Worm (Caenorhabditis elegans) whole organism, L4 larva: ENCODE results near the gene C01G10.7.
A peak's percentile ranks its signal among the peaks of the same experiment; 100 is the strongest.

Source experiments
- F26F4.8 ChIP-seq: fragments of 200-800 bp; sonication (Bioruptor generic); conservative IDR thresholded peaks from 2 replicates; pipeline ENCODE4 v1.3.6; 2022; ENCODE audit warnings: missing genetic modification characterization, missing compliant biosample characterization
- F44E2.7 ChIP-seq: fragments of 200-800 bp; sonication (Bioruptor generic); IDR thresholded peaks from 2 replicates; pipeline ENCODE4 v2.1.2; 2022; ENCODE audit warnings: missing genetic modification characterization, missing compliant biosample characterization
- F49E8.2 ChIP-seq: sonication (generic microtip); optimal IDR thresholded peaks from 2 replicates; lab custom pipeline; 2016; ENCODE audit warnings: missing compliant biosample characterization, mild to moderate bottlenecking, missing genetic modification characterization, borderline replicate concordance
- ZK546.5 ChIP-seq, 2 experiments: sonication (generic microtip); optimal IDR thresholded peaks; 2 replicates each; lab custom pipeline; 2017; ENCODE audit warnings: missing biosample characterization in 2 of 2, missing genetic modification characterization in 2 of 2
- aha-1 ChIP-seq: fragments of 150-350 bp; peaks from one replicate; lab custom pipeline; 2014; ENCODE audit warnings: missing biosample characterization, missing genetic modification characterization
- attf-4 ChIP-seq: sonication (generic microtip); optimal IDR thresholded peaks from 3 replicates; lab custom pipeline; 2017; ENCODE audit warnings: missing biosample characterization, missing genetic modification characterization
- ceh-20 ChIP-seq: fragments of 200-800 bp; sonication (Bioruptor generic); IDR thresholded peaks from 2 replicates; pipeline ENCODE4 v1.3.6; 2022; ENCODE audit warnings: missing genetic modification reagents, missing genetic modification characterization, missing compliant biosample characterization
- ceh-28 ChIP-seq: fragments of 150-350 bp; optimal IDR thresholded peaks from 2 replicates; lab custom pipeline; 2014; ENCODE audit warnings: missing biosample characterization, missing genetic modification reagents, missing genetic modification characterization
- ceh-62 ChIP-seq: sonication (generic microtip); optimal IDR thresholded peaks from 2 replicates; lab custom pipeline; 2017; ENCODE audit warnings: missing biosample characterization, missing genetic modification characterization
- ctbp-1 ChIP-seq: fragments of 200-800 bp; sonication (Bioruptor generic); IDR thresholded peaks from 2 replicates; pipeline ENCODE4 v1.3.6; 2022; ENCODE audit warnings: missing genetic modification reagents, missing genetic modification characterization, missing compliant biosample characterization
- daf-19 ChIP-seq: fragments of 200-800 bp; sonication (Bioruptor generic); conservative IDR thresholded peaks from 2 replicates; pipeline ENCODE4 v1.3.6; 2022; ENCODE audit warnings: missing genetic modification characterization, missing compliant biosample characterization
- daf-8 ChIP-seq: fragments of 200-800 bp; sonication (Bioruptor generic); IDR thresholded peaks from 2 replicates; pipeline ENCODE4 v1.3.6; 2022; ENCODE audit warnings: missing genetic modification characterization, missing compliant biosample characterization
- dmd-8 ChIP-seq: fragments of 200-800 bp; sonication (Bioruptor generic); IDR thresholded peaks from 2 replicates; pipeline ENCODE4 v1.3.6; 2022; ENCODE audit warnings: missing genetic modification characterization, missing compliant biosample characterization
- fkh-10 ChIP-seq: fragments of 150-350 bp; optimal IDR thresholded peaks from 2 replicates; lab custom pipeline; 2014; ENCODE audit warnings: missing biosample characterization, missing genetic modification reagents, missing genetic modification characterization
- fos-1 ChIP-seq: fragments of 150-350 bp; optimal IDR thresholded peaks from 2 replicates; lab custom pipeline; 2014; ENCODE audit warnings: missing biosample characterization, missing genetic modification characterization
- gei-8 ChIP-seq: fragments of 200-800 bp; sonication (Bioruptor generic); optimal IDR thresholded peaks from 2 replicates; lab custom pipeline; 2018; ENCODE audit warnings: mild to moderate bottlenecking, missing genetic modification characterization, missing compliant biosample characterization
- jun-1 ChIP-seq: fragments of 150-350 bp; optimal IDR thresholded peaks from 2 replicates; lab custom pipeline; 2014; ENCODE audit warnings: missing biosample characterization, missing genetic modification reagents, missing genetic modification characterization
- lim-7 ChIP-seq: fragments of 200-800 bp; sonication (Bioruptor generic); IDR thresholded peaks from 2 replicates; pipeline ENCODE4 v1.3.6; 2022; ENCODE audit warnings: missing genetic modification characterization, missing compliant biosample characterization
- lin-38 ChIP-seq: fragments of 200-800 bp; sonication (Bioruptor generic); IDR thresholded peaks from 2 replicates; pipeline ENCODE4 v1.3.6; 2022; ENCODE audit warnings: missing genetic modification reagents, missing genetic modification characterization, missing compliant biosample characterization
- lin-39 ChIP-seq: fragments of 150-350 bp; optimal IDR thresholded peaks from 2 replicates; lab custom pipeline; 2014; ENCODE audit warnings: missing biosample characterization, missing genetic modification reagents, missing genetic modification characterization
- lir-3 ChIP-seq: sonication (generic microtip); optimal IDR thresholded peaks from 2 replicates; lab custom pipeline; 2016; ENCODE audit warnings: mild to moderate bottlenecking, missing genetic modification characterization, missing compliant biosample characterization
- lsy-2 ChIP-seq, 2 experiments: fragments of 150-350 bp in 1 of 2; sonication (generic microtip) in 1 of 2; optimal IDR thresholded peaks; 2 replicates each; lab custom pipeline; 2014 to 2017; ENCODE audit warnings: missing biosample characterization in 2 of 2, missing genetic modification characterization in 2 of 2
- madf-9 ChIP-seq: fragments of 200-800 bp; sonication (Bioruptor generic); conservative IDR thresholded peaks from 2 replicates; pipeline ENCODE4 v1.3.6; 2022; ENCODE audit warnings: missing genetic modification reagents, missing genetic modification characterization, missing compliant biosample characterization
- mes-2 ChIP-seq: sonication (generic microtip); optimal IDR thresholded peaks from 2 replicates; lab custom pipeline; 2016; ENCODE audit warnings: missing genotype, mild to moderate bottlenecking, missing genetic modification characterization, missing compliant biosample characterization; ENCODE audit not compliant: poor library complexity, severe bottlenecking
- mxl-2 ChIP-seq: fragments of 200-800 bp; sonication (Bioruptor generic); conservative IDR thresholded peaks from 2 replicates; pipeline ENCODE4 v1.3.6; 2022; ENCODE audit warnings: missing genetic modification reagents, missing genetic modification characterization, missing compliant biosample characterization
- mxl-3 ChIP-seq: fragments of 200-800 bp; sonication (Bioruptor generic); optimal IDR thresholded peaks from 2 replicates; lab custom pipeline; 2018; ENCODE audit warnings: mild to moderate bottlenecking, missing genetic modification characterization, missing compliant biosample characterization
- nhr-10 ChIP-seq: fragments of 150-350 bp; optimal IDR thresholded peaks from 2 replicates; lab custom pipeline; 2014; ENCODE audit warnings: missing biosample characterization, missing genetic modification characterization
- nhr-48 ChIP-seq: sonication (generic microtip); optimal IDR thresholded peaks from 2 replicates; lab custom pipeline; 2016; ENCODE audit warnings: mild to moderate bottlenecking, missing genetic modification characterization, missing compliant biosample characterization
- pha-4 ChIP-seq, 2 experiments: fragments of 150-350 bp in 1 of 2; fragments of 200-800 bp in 1 of 2; sonication (Bioruptor generic) in 1 of 2; IDR thresholded peaks in 1 of 2; optimal IDR thresholded peaks in 1 of 2; 2 replicates each; pipeline versions ENCODE4 v1.3.6 to Lab custom; 2014 to 2022; ENCODE audit warnings: missing genetic modification characterization in 2 of 2, missing genetic modification reagents in 2 of 2, missing biosample characterization in 1 of 2, missing compliant biosample characterization in 1 of 2
- php-3 ChIP-seq: fragments of 200-800 bp; sonication (Bioruptor generic); IDR thresholded peaks from 2 replicates; pipeline ENCODE4 v1.3.6; 2022; ENCODE audit warnings: missing genetic modification reagents, missing genetic modification characterization, missing compliant biosample characterization
- pqm-1 ChIP-seq: sonication (generic microtip); optimal IDR thresholded peaks from 2 replicates; lab custom pipeline; 2017; ENCODE audit warnings: missing biosample characterization, missing genetic modification characterization
- rbr-2 ChIP-seq: sonication (generic microtip); optimal IDR thresholded peaks from 2 replicates; lab custom pipeline; 2016; ENCODE audit warnings: missing genotype, missing genetic modification characterization, missing compliant biosample characterization
- saeg-2 ChIP-seq: fragments of 200-800 bp; sonication (Bioruptor generic); IDR thresholded peaks from 2 replicates; pipeline ENCODE4 v1.3.6; 2022; ENCODE audit warnings: missing genetic modification reagents, missing genetic modification characterization, missing compliant biosample characterization
- set-16 ChIP-seq: fragments of 200-800 bp; sonication (Bioruptor generic); IDR thresholded peaks from 2 replicates; pipeline ENCODE4 v1.3.6; 2022; ENCODE audit warnings: missing genetic modification reagents, missing genetic modification characterization, missing compliant biosample characterization
- tra-1 ChIP-seq: fragments of 200-800 bp; sonication (Bioruptor generic); IDR thresholded peaks from 2 replicates; pipeline ENCODE4 v1.3.6; 2022; ENCODE audit warnings: missing genetic modification reagents, missing genetic modification characterization, missing compliant biosample characterization
- unc-130 ChIP-seq: sonication (generic microtip); optimal IDR thresholded peaks from 2 replicates; lab custom pipeline; 2016; ENCODE audit warnings: missing genetic modification reagents, missing genetic modification characterization, missing compliant biosample characterization
- zag-1 ChIP-seq: fragments of 150-350 bp; optimal IDR thresholded peaks from 2 replicates; lab custom pipeline; 2014; ENCODE audit warnings: missing biosample characterization, missing genetic modification characterization
- zfp-3 ChIP-seq: fragments of 200-800 bp; sonication (Bioruptor generic); conservative IDR thresholded peaks from 2 replicates; pipeline ENCODE4 v1.3.6; 2022; ENCODE audit warnings: missing genetic modification reagents, missing genetic modification characterization, missing compliant biosample characterization
- zip-2 ChIP-seq: fragments of 150-350 bp; optimal IDR thresholded peaks from 2 replicates; lab custom pipeline; 2014; ENCODE audit warnings: missing biosample characterization, missing genetic modification characterization
- ztf-7 ChIP-seq: fragments of 150-350 bp; optimal IDR thresholded peaks from 2 replicates; lab custom pipeline; 2014; ENCODE audit warnings: missing biosample characterization, missing genetic modification characterization

Gene C01G10.7

DNA sequence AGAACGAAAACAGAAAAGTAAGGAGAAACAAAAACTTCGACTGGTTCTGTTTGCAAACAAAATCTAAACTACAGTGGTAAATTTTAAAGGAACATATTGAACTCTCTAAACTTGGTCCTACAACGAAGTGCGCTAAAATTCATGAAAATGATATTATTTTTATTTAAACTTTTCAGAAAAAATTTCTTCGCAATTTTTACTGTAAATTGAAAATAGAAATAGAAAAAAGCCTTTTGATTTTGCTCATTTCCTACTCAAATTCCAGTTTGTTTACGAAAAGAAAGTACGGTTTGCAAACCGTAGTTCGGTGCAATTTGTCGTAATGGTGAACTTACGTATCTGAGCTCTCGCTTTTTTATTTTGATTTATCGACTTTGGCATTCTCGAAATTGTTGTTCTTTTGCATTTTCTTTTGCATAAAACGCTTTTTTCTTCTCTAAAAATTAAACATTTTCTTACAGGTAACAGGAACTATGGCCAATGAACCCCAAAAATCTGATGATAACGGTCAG, 19.7 kb upstream of the C01G10.7 start, which contains the start of gene otub-1 (continued):
- TF ChIP-seq jun-1 (tag; lab: Kevin White, UChicago) = no peak
- no peak for TF ChIP-seq F44E2.7 (GFP tag; lab: Robert Waterston, UW)
- TF ChIP-seq lim-7 (GFP tag; lab: Robert Waterston, UW) = no peak
- TF ChIP-seq rbr-2 = no peak
- TF ChIP-seq set-16 (GFP tag; lab: Robert Waterston, UW) = no peak
- TF ChIP-seq F26F4.8 (GFP tag; lab: Robert Waterston, UW) = no peak
- no peak for TF ChIP-seq zfp-3 (GFP tag; lab: Robert Waterston, UW)
- TF ChIP-seq mxl-3 (GFP tag; lab: Kevin White, UChicago) = no peak
- no peak for TF ChIP-seq zag-1
- TF ChIP-seq daf-19 (GFP tag; lab: Robert Waterston, UW) = no peak
- TF ChIP-seq unc-130 (GFP tag; lab: Kevin White, UChicago) = peak; percentile 75
- TF ChIP-seq ceh-28 (tag; lab: Kevin White, UChicago) = no peak
- no peak for TF ChIP-seq daf-8 (GFP tag; lab: Robert Waterston, UW)

DNA sequence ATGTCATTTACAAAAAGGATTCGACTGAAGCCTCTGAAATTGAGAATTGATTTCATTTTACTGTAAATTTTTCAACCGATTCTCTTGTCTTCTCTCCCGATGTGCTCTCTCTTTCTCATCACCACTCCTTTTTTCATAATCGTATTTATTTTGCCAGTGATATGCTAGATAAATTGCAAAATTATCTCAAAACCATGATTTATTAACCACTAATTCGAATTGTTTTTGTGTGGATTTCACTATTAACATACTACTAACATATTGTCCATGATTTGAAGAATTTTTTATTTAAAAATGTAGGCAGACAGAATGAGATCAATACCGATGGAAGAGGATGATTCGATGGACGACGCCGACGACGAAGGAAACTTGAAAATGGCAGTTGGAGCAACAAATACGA, 18.4 kb upstream of the C01G10.7 start, which contains the start of gene C25D7.10:
TSS of gene C25D7.10 (plus strand) at position 301 of the 400 bp plus-strand sequence.
- TF ChIP-seq ctbp-1 = no peak
- TF ChIP-seq ZK546.5 (tag; optimal IDR thresholded peaks at IDR 0.05; lab: Kevin White, UChicago) = no peak
- TF ChIP-seq lin-38 (GFP tag; lab: Robert Waterston, UW) = peak; percentile 27; the same call in 1 of the 2 replicates
- TF ChIP-seq, all 104 proteins: peak for 1

DNA sequence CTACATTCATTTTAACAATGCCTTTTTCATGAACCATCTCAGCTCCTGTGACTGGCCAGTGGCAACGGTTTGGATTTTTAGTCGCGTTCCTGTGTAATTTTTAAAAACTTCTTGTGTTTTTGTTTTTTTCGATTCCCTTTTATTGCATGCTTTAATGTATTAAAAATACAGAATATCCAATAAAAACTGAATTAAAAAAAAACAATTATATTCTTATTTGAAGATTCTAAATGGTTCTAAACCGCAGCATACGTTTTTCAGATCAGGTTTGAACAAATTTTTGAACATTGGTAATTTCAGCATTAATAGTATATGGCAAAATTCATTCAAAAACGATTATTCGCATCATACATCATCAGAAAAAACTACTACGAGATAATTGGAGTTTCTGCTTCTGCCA, 17.2 kb upstream of the C01G10.7 start, which contains the start of gene dnj-3:
TSS of gene dnj-3 (plus strand) at position 301 of the 400 bp plus-strand sequence.
- TF ChIP-seq attf-4 (tag; lab: Kevin White, UChicago) (no peak), mes-2 (tag; lab: Kevin White, UChicago) (no peak), nhr-48 (no peak), saeg-2 (GFP tag; lab: Robert Waterston, UW) (no peak), dmd-8 (no peak), pqm-1 (tag; lab: Kevin White, UChicago) (no peak), mxl-2 (GFP tag; lab: Robert Waterston, UW) (no peak)

DNA sequence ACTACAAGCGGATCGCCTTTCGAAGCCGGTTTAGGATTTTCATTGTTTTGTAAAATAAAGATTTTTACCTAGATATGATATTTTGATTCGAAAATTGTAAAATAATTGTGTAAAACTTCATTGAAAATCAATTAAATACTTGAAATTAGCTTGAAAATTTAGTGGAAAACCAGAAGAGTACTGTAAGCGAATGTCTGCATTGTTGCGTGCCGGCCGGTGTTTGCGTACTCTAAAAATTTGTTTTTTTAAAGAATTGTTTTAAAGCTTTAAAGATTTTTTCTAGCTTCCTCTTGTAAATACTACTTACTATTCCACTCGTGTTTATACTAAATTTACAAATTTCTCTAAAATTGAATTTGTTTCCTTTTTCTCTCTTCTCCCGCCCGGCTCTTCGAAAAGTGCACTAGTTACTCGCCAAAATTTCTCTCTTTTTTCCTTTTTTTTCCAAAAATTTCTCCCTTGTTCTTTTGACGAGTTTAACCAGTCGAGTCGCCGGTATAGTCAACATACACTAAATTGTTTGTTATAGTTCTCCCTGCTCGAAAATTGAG, 16.0 kb upstream of the C01G10.7 start:
- TF ChIP-seq aha-1 (tag; lab: Kevin White, UChicago) (no peak), lsy-2 (tag; optimal IDR thresholded peaks at IDR 0.05; lab: Kevin White, UChicago) (peak in 1 of 2 experiments; percentile 61), fos-1 (no peak), fkh-10 (peak; percentile 14), php-3 (GFP tag; lab: Robert Waterston, UW) (no peak), mxl-3 (GFP tag; lab: Kevin White, UChicago) (no peak), dmd-8 (no peak), pha-4 (GFP tag; IDR thresholded peaks at IDR 0.05; lab: Robert Waterston, UW) (no peak), pha-4 (tag; optimal IDR thresholded peaks at IDR 0.05; lab: Kevin White, UChicago) (no peak)
- TF ChIP-seq, all 104 proteins: peak for 2

DNA sequence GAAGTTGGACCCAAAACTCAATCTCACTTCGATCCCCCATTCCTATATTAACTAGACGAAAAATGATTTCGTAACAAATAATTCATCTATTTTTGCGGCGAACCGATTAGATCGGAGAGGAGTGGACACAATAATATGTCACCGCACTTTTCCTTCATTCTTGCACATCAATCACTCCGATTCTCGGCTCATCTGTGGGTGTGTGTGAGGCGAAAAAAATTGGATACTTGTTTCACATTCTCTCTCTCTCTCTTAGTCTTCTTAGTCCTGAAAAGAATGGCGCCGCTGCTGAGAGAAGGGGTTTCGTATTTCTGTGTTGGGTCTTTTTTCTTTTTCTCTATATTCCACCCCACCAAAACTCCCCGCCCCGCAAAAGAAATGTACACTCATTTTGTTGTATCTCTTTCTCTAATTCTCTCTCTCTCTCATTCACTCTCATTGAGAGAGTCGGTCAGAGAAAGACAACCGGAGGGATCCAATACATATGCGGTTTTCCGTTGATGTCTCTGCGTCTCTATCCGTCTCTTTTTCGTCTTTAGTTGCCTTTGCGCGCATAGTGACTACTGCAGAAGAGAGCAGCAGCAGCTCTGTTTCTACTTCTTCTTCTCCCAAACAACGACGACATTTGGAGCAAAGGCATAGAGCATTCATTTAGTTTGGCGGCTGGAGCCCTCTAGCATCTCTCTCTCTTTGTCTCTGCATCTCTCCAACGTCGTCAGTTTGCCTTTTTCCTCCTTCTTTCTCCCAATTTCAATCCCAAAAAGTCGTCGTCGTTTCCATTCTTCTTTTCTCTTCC, 14.3 kb upstream of the C01G10.7 start, which contains the start of gene unc-76:
TSS of gene unc-76 (plus strand) at position 746 of the 796 bp plus-strand sequence.
- no peak for TF ChIP-seq tra-1 (GFP tag; lab: Robert Waterston, UW)
- no peak for TF ChIP-seq F49E8.2 (tag; lab: Kevin White, UChicago)
- no peak for TF ChIP-seq nhr-10 (tag; lab: Kevin White, UChicago)
- TF ChIP-seq lir-3 (tag; lab: Kevin White, UChicago) = no peak
- TF ChIP-seq lin-39 = peak; percentile 80
- TF ChIP-seq php-3 (GFP tag; lab: Robert Waterston, UW) = no peak
- peak; percentile 42 to 76 for TF ChIP-seq lsy-2 (tag; optimal IDR thresholded peaks at IDR 0.05; lab: Kevin White, UChicago)
- TF ChIP-seq madf-9 (GFP tag; lab: Robert Waterston, UW) = no peak
- TF ChIP-seq rbr-2 = peak; percentile 92
- TF ChIP-seq daf-19 (GFP tag; lab: Robert Waterston, UW) = no peak
- TF ChIP-seq gei-8 (GFP tag; lab: Kevin White, UChicago) = no peak
- TF ChIP-seq mes-2 (tag; lab: Kevin White, UChicago) = peak; percentile 48
- TF ChIP-seq ceh-62 = no peak
- no peak for TF ChIP-seq unc-130 (GFP tag; lab: Kevin White, UChicago)
- no peak for TF ChIP-seq mxl-2 (GFP tag; lab: Robert Waterston, UW)
- TF ChIP-seq zip-2 (tag; lab: Kevin White, UChicago) = no peak
- TF ChIP-seq ztf-7 = no peak
- no peak for TF ChIP-seq pqm-1 (tag; lab: Kevin White, UChicago)
- TF ChIP-seq ceh-20 (GFP tag; lab: Robert Waterston, UW) = peak; percentile 55
- no peak for TF ChIP-seq saeg-2 (GFP tag; lab: Robert Waterston, UW)
